Fruit fly (Drosophila melanogaster): ENCODE results near the gene mrn.

mrn gene

dm6 chr3L:15616900-15617299 is 36.6 kb upstream of the mrn start:
- TF ChIP-seq CG33017 (tag; optimal IDR thresholded peaks at IDR 0.05) (no peak), CG11617 (GFP tag; optimal IDR thresholded peaks at IDR 0.05) (no peak), CG7045 (GFP tag; optimal IDR thresholded peaks at IDR 0.05) (no peak), CG7101 (tag; optimal IDR thresholded peaks at IDR 0.05) (no peak), pad (GFP tag; optimal IDR thresholded peaks at IDR 0.05) (no peak), Hr96 (GFP tag; optimal IDR thresholded peaks at IDR 0.05) (no peak), bab1 (GFP tag; optimal IDR thresholded peaks at IDR 0.05) (no peak), CG1620 (GFP tag; optimal IDR thresholded peaks at IDR 0.05) (no peak)

DNA sequence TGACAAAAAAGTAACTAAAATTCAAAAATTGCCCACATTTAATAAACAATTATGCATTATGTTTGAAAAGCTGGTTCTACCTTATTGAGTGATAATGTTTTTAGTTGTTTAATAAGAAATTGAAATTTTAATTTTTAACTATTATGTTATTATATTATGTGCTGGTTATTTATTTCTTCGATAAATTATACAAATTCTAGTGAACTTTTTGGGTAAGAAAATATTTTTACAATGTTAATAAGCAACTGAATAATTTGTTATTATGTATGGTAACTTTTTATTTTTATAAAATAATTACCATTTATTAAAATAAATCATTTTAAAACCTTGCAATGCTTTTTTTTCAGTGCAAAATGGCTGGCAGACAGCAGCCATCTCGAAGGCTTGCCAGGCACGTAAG is 36.2 kb upstream of the mrn start:
- TF ChIP-seq CG7045 (GFP tag; optimal IDR thresholded peaks at IDR 0.05) (no peak), toe (GFP tag; optimal IDR thresholded peaks at IDR 0.05) (no peak), CG33017 (tag; optimal IDR thresholded peaks at IDR 0.05) (no peak), CG11617 (GFP tag; optimal IDR thresholded peaks at IDR 0.05) (no peak), cic (GFP tag; optimal IDR thresholded peaks at IDR 0.05) (no peak)

DNA sequence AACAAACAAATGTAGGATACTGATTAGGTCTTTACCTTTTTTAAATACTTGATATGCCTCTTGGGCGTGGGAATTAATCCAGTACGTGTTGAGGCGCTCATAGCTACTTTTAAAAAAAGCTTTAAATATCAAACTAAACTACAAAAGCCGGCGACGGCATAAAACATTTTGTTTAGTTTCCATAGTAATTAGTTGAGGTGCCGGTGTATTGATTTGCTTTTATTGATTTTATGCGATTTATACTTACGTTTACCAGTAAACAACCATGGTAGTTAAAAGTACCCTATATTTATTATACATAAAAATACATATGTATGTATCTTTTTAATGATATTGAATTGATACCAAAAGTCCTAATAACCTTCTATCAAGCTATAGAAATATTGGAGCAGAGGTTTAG is 32.4 kb upstream of the mrn start, which contains the start of gene CG13449:
CG13449 (minus strand) TSS at position 101 of the 400 bp plus-strand sequence.
- TF ChIP-seq cic (GFP tag; optimal IDR thresholded peaks at IDR 0.05) = no peak
- no peak for TF ChIP-seq CG7045 (GFP tag; optimal IDR thresholded peaks at IDR 0.05)
- TF ChIP-seq CG1620 (GFP tag; optimal IDR thresholded peaks at IDR 0.05) = no peak
- no peak for TF ChIP-seq CG7101 (tag; optimal IDR thresholded peaks at IDR 0.05)
- no peak for TF ChIP-seq CG14711 (tag; optimal IDR thresholded peaks at IDR 0.05)
- no peak for TF ChIP-seq tj (GFP tag; optimal IDR thresholded peaks at IDR 0.05)
- no peak for TF ChIP-seq CG11617 (GFP tag; optimal IDR thresholded peaks at IDR 0.05)
- TF ChIP-seq Hr96 (GFP tag; optimal IDR thresholded peaks at IDR 0.05) = no peak
- no peak for TF ChIP-seq pad (GFP tag; optimal IDR thresholded peaks at IDR 0.05)
- TF ChIP-seq Clk (GFP tag; optimal IDR thresholded peaks at IDR 0.05) = no peak
- TF ChIP-seq CG33017 (tag; optimal IDR thresholded peaks at IDR 0.05) = no peak
- no peak for TF ChIP-seq cnc (optimal IDR thresholded peaks at IDR 0.05)
- TF ChIP-seq CG5204 (GFP tag; optimal IDR thresholded peaks at IDR 0.05) = no peak
- TF ChIP-seq bab1 (GFP tag; optimal IDR thresholded peaks at IDR 0.05) = no peak
- TF ChIP-seq CG12768 (GFP tag; optimal IDR thresholded peaks at IDR 0.05) = no peak
- TF ChIP-seq kay (GFP tag; ENCODE audit: borderline replicate concordance) = no peak
- TF ChIP-seq ovo (GFP tag; optimal IDR thresholded peaks at IDR 0.05) = no peak

DNA sequence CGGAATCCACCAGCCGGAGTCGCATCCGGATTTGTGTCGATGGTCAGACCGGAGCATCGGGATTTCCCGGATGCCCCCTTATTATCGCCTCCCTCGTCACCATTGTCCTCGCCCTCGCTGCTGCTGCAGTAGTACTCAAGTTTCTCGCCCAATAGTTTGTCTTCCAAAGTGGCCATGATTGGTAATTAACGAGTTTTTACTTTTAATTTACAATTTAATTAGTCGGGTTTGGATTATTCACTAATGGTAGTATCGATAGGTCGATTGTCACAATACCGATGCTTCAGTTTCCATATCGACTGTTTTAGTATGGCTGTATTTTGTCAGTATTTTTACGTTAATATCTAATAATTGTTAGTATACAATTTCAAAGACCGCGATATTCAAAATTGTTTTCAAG is 29.8 kb upstream of the mrn start, which contains the start of gene CG7650:
CG7650 (minus strand) TSS at position 278 of the 400 bp plus-strand sequence.
- TF ChIP-seq kay (GFP tag; ENCODE audit: borderline replicate concordance) = no peak
- TF ChIP-seq CG12768 (GFP tag; optimal IDR thresholded peaks at IDR 0.05) = no peak
- TF ChIP-seq bab1 (GFP tag; optimal IDR thresholded peaks at IDR 0.05) = peak; percentile 59

DNA sequence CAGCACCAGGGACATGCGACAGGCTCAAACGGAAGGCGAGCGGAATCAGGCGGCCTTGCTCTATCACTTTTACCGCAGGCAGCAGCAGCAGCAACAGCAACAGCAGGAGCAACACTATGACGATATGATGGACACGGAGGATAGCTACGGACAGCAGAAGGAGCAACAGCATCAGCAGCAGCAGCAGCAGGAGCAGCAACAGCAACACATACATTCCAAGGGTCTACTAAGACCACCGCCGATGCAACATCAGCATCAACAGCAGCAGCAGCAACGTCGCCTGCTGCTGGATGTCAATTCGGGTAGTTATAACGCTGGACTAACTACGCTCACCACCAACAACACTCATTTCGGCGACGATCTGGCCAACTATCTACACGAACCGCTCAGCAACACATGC is 24.6 kb upstream of the mrn start:
- TF ChIP-seq Crg-1 (GFP tag; optimal IDR thresholded peaks at IDR 0.05) = no peak
- no peak for TF ChIP-seq pad (GFP tag; optimal IDR thresholded peaks at IDR 0.05)
- no peak for TF ChIP-seq CG12768 (GFP tag; optimal IDR thresholded peaks at IDR 0.05)
- TF ChIP-seq CG7045 (GFP tag; optimal IDR thresholded peaks at IDR 0.05) = no peak
- no peak for TF ChIP-seq ovo (GFP tag; optimal IDR thresholded peaks at IDR 0.05)
- TF ChIP-seq CG5204 (GFP tag; optimal IDR thresholded peaks at IDR 0.05) = no peak
- no peak for TF ChIP-seq toe (GFP tag; optimal IDR thresholded peaks at IDR 0.05)
- TF ChIP-seq CG7101 (tag; optimal IDR thresholded peaks at IDR 0.05) = no peak

DNA sequence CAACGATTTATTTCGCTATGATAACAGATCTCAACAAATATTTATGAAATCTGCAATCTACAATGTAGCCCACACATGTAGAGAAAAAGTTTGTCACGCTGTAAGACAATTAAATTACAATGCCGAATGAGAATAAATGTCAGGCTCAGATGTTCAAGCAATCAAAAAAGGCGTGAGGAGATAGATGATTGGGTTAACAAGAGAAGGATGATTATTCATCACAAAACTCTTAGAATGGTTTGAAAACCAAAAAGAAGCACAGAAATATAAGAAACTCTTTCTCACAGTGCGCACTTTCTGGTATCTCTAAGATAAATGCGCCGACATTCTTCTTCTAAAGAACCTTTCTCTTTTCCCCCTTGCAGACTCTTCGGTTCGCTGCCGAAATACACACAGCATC is 19.7 kb upstream of the mrn start:
- TF ChIP-seq CG7045 (GFP tag; optimal IDR thresholded peaks at IDR 0.05) (no peak), CG33017 (tag; optimal IDR thresholded peaks at IDR 0.05) (no peak), CG7101 (tag; optimal IDR thresholded peaks at IDR 0.05) (no peak), ovo (GFP tag; optimal IDR thresholded peaks at IDR 0.05) (no peak), kay (GFP tag; ENCODE audit: borderline replicate concordance) (peak; percentile 31), CG1620 (GFP tag; optimal IDR thresholded peaks at IDR 0.05) (no peak), cnc (optimal IDR thresholded peaks at IDR 0.05) (no peak), bab1 (GFP tag; optimal IDR thresholded peaks at IDR 0.05) (no peak), CG14711 (tag; optimal IDR thresholded peaks at IDR 0.05) (no peak)

- TF ChIP-seq bab1 (GFP tag; optimal IDR thresholded peaks at IDR 0.05) (no peak), ovo (GFP tag; optimal IDR thresholded peaks at IDR 0.05) (no peak), cic (GFP tag; optimal IDR thresholded peaks at IDR 0.05) (no peak), CG12768 (GFP tag; optimal IDR thresholded peaks at IDR 0.05) (no peak)
Measured at dm6 chr3L:15599190-15599589, 18.9 kb upstream of the mrn start.

DNA sequence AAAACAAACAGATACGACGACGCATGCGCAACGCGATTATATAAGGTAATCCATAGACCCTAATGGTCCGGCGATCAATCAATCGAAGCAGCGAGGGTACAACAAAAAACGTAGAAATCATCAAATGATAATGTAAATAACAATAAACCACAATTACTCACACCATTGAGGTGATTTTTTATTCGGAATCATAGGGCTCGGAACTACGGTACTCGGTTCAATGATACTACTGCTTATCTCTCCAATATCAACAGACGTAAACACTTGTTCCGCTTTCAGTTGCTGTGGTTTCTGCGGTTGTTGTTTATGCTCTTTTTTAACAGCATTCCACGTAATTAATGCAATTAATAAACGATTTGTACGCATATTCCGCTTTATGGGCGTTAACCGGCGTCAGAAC is 17.6 kb upstream of the mrn start:
- TF ChIP-seq CG33017 (tag; optimal IDR thresholded peaks at IDR 0.05) (no peak), Crg-1 (GFP tag; optimal IDR thresholded peaks at IDR 0.05) (no peak), CG7045 (GFP tag; optimal IDR thresholded peaks at IDR 0.05) (no peak), tj (GFP tag; optimal IDR thresholded peaks at IDR 0.05) (no peak), Clk (GFP tag; optimal IDR thresholded peaks at IDR 0.05) (no peak)

Data from whole organism, adult.